Worm (Caenorhabditis elegans) whole organism, L2 larva: ENCODE data around the gene nhr-159.

Experiments
- C34F6.9 ChIP-seq: fragments of 150-350 bp; optimal IDR thresholded peaks from 2 replicates; lab custom pipeline; 2014; ENCODE audit warnings: missing biosample characterization, missing genetic modification characterization
- F13H6.1 ChIP-seq: sonication (generic microtip); optimal IDR thresholded peaks from 2 replicates; lab custom pipeline; 2016; ENCODE audit warnings: missing genetic modification characterization, missing compliant biosample characterization
- R02D3.7 ChIP-seq: fragments of 150-350 bp; optimal IDR thresholded peaks from 2 replicates; lab custom pipeline; 2014; ENCODE audit warnings: missing biosample characterization, missing genetic modification characterization
- ZK546.5 ChIP-seq: sonication (generic microtip); optimal IDR thresholded peaks from 2 replicates; lab custom pipeline; 2017; ENCODE audit warnings: missing biosample characterization, missing genetic modification characterization
- alr-1 ChIP-seq: fragments of 150-350 bp; optimal IDR thresholded peaks from 2 replicates; lab custom pipeline; 2014; ENCODE audit warnings: missing biosample characterization, missing genetic modification characterization
- aly-2 ChIP-seq: fragments of 150-350 bp; optimal IDR thresholded peaks from 2 replicates; lab custom pipeline; 2014; ENCODE audit warnings: missing biosample characterization, missing genetic modification characterization
- ceh-16 ChIP-seq: fragments of 150-350 bp; optimal IDR thresholded peaks from 2 replicates; lab custom pipeline; 2014; ENCODE audit warnings: missing biosample characterization, missing genetic modification characterization
- dmd-4 ChIP-seq: sonication (generic microtip); optimal IDR thresholded peaks from 2 replicates; lab custom pipeline; 2017; ENCODE audit warnings: missing biosample characterization, missing genetic modification characterization
- egl-27 ChIP-seq: sonication (generic microtip); optimal IDR thresholded peaks from 3 replicates; lab custom pipeline; 2017; ENCODE audit warnings: missing biosample characterization, missing genetic modification reagents, missing genetic modification characterization
- elt-1 ChIP-seq: fragments of 150-350 bp; optimal IDR thresholded peaks from 2 replicates; lab custom pipeline; 2014; ENCODE audit warnings: missing biosample characterization, missing genetic modification characterization
- elt-3 ChIP-seq: sonication (generic microtip); optimal IDR thresholded peaks from 2 replicates; lab custom pipeline; 2017; ENCODE audit warnings: missing biosample characterization, missing genetic modification characterization
- gmeb-1 ChIP-seq: fragments of 150-350 bp; optimal IDR thresholded peaks from 2 replicates; lab custom pipeline; 2014; ENCODE audit warnings: missing biosample characterization, missing genetic modification characterization
- lin-39 ChIP-seq: fragments of 150-350 bp; optimal IDR thresholded peaks from 2 replicates; lab custom pipeline; 2014; ENCODE audit warnings: missing biosample characterization, missing genetic modification reagents, missing genetic modification characterization
- lsy-2 ChIP-seq, 2 experiments: fragments of 150-350 bp in 1 of 2; sonication (generic microtip) in 1 of 2; optimal IDR thresholded peaks; 2 replicates each; lab custom pipeline; 2014 to 2017; ENCODE audit warnings: missing biosample characterization in 2 of 2, missing genetic modification characterization in 2 of 2
- mab-5 ChIP-seq: fragments of 150-350 bp; optimal IDR thresholded peaks from 2 replicates; lab custom pipeline; 2014; ENCODE audit warnings: missing biosample characterization, missing genetic modification characterization
- mbf-1 ChIP-seq: sonication (generic microtip); optimal IDR thresholded peaks from 2 replicates; lab custom pipeline; 2017; ENCODE audit warnings: missing biosample characterization, missing genetic modification characterization
- mdl-1 ChIP-seq, 2 experiments: fragments of 150-350 bp in 1 of 2; sonication (generic microtip) in 1 of 2; optimal IDR thresholded peaks; 2 replicates each; lab custom pipeline; 2017; ENCODE audit warnings: missing biosample characterization in 2 of 2, missing genetic modification characterization in 2 of 2
- nhr-10 ChIP-seq: sonication (generic microtip); optimal IDR thresholded peaks from 2 replicates; lab custom pipeline; 2017; ENCODE audit warnings: missing biosample characterization, missing genetic modification characterization
- nhr-11 ChIP-seq: fragments of 150-350 bp; optimal IDR thresholded peaks from 2 replicates; lab custom pipeline; 2014; ENCODE audit warnings: missing biosample characterization, missing genetic modification characterization
- nhr-129 ChIP-seq: fragments of 150-350 bp; optimal IDR thresholded peaks from 2 replicates; lab custom pipeline; 2014; ENCODE audit warnings: missing biosample characterization, missing genetic modification characterization
- nhr-21 ChIP-seq: fragments of 150-350 bp; optimal IDR thresholded peaks from 2 replicates; lab custom pipeline; 2014; ENCODE audit warnings: missing biosample characterization, missing genetic modification characterization
- nhr-23 ChIP-seq: fragments of 150-350 bp; optimal IDR thresholded peaks from 2 replicates; lab custom pipeline; 2014; ENCODE audit warnings: missing biosample characterization, missing genetic modification reagents, missing genetic modification characterization
- nhr-237 ChIP-seq: fragments of 150-350 bp; optimal IDR thresholded peaks from 2 replicates; lab custom pipeline; 2014; ENCODE audit warnings: missing biosample characterization, missing genetic modification characterization
- nhr-25 ChIP-seq: fragments of 150-350 bp; sonication (generic microtip); optimal IDR thresholded peaks from 3 replicates; lab custom pipeline; 2014; ENCODE audit warnings: missing biosample characterization, missing genetic modification characterization
- nhr-6 ChIP-seq: fragments of 150-350 bp; optimal IDR thresholded peaks from 2 replicates; lab custom pipeline; 2014; ENCODE audit warnings: missing biosample characterization, missing genetic modification characterization
- nhr-77 ChIP-seq: fragments of 150-350 bp; optimal IDR thresholded peaks from 2 replicates; lab custom pipeline; 2014; ENCODE audit warnings: missing biosample characterization, missing genetic modification characterization
- sem-4 ChIP-seq: fragments of 150-350 bp; optimal IDR thresholded peaks from 2 replicates; lab custom pipeline; 2014; ENCODE audit warnings: missing biosample characterization, missing genetic modification reagents, missing genetic modification characterization
- skn-1 ChIP-seq: sonication (generic microtip); optimal IDR thresholded peaks from 2 replicates; lab custom pipeline; 2017; ENCODE audit warnings: missing biosample characterization, missing genetic modification characterization
- sma-3 ChIP-seq: sonication (generic microtip); optimal IDR thresholded peaks from 2 replicates; lab custom pipeline; 2016; ENCODE audit warnings: missing genetic modification reagents, missing genetic modification characterization, missing compliant biosample characterization
- sma-9 ChIP-seq, 2 experiments: fragments of 150-350 bp in 1 of 2; sonication (generic microtip) in 1 of 2; optimal IDR thresholded peaks; 2 replicates each; lab custom pipeline; 2014 to 2016; ENCODE audit warnings: missing genetic modification characterization in 2 of 2, mild to moderate bottlenecking in 1 of 2, missing biosample characterization in 1 of 2, missing compliant biosample characterization in 1 of 2, missing genetic modification reagents in 1 of 2, moderate library complexity in 1 of 2
- snpc-4 ChIP-seq: fragments of 150-350 bp; optimal IDR thresholded peaks from 2 replicates; lab custom pipeline; 2014; ENCODE audit warnings: missing biosample characterization, missing genetic modification characterization
- unc-62 ChIP-seq: fragments of 150-350 bp; optimal IDR thresholded peaks from 2 replicates; lab custom pipeline; 2014; ENCODE audit warnings: missing biosample characterization, missing genetic modification reagents, missing genetic modification characterization
- zag-1 ChIP-seq: fragments of 150-350 bp; optimal IDR thresholded peaks from 2 replicates; lab custom pipeline; 2014; ENCODE audit warnings: missing biosample characterization, missing genetic modification characterization
- ztf-1 ChIP-seq: fragments of 200-800 bp; sonication (Bioruptor generic); conservative IDR thresholded peaks from 2 replicates; pipeline ENCODE4 v1.3.6; 2022; ENCODE audit warnings: missing genetic modification characterization, missing compliant biosample characterization

The nhr-159 gene

DNA sequence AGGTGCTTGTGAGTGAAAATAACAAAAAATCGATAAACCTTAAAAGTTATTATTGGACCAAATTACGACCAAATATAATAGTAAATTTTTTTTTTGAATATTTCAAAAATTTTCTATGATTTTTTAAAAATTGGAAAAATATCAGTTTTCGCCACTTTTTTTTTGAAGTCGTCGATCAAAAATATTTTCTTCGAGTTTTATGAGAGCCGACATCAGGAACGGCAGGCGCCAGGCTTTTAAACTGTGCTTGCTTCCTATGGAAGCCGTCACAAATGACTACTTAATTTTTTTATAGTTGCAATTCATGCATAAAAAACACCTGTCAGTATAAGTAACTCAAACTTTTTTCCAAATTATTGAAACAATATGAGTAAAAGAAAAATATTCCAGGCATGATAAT lies 25.3 kb upstream of the nhr-159 start:
- TF ChIP-seq nhr-10 (tag; lab: Kevin White, UChicago) (no peak), elt-3 (tag; lab: Kevin White, UChicago) (no peak), dmd-4 (tag; lab: Kevin White, UChicago) (no peak), nhr-6 (tag; lab: Kevin White, UChicago) (no peak), nhr-237 (tag; lab: Kevin White, UChicago) (no peak), F13H6.1 (tag; lab: Kevin White, UChicago) (no peak), unc-62 (GFP tag; lab: Kevin White, UChicago) (no peak), aly-2 (tag; lab: Kevin White, UChicago) (no peak), snpc-4 (tag; lab: Kevin White, UChicago) (no peak), egl-27 (tag; lab: Kevin White, UChicago) (no peak), nhr-23 (tag; lab: Kevin White, UChicago) (no peak), lsy-2 (tag; optimal IDR thresholded peaks at IDR 0.05; lab: Kevin White, UChicago) (no peak), nhr-21 (tag; lab: Kevin White, UChicago) (no peak)

DNA sequence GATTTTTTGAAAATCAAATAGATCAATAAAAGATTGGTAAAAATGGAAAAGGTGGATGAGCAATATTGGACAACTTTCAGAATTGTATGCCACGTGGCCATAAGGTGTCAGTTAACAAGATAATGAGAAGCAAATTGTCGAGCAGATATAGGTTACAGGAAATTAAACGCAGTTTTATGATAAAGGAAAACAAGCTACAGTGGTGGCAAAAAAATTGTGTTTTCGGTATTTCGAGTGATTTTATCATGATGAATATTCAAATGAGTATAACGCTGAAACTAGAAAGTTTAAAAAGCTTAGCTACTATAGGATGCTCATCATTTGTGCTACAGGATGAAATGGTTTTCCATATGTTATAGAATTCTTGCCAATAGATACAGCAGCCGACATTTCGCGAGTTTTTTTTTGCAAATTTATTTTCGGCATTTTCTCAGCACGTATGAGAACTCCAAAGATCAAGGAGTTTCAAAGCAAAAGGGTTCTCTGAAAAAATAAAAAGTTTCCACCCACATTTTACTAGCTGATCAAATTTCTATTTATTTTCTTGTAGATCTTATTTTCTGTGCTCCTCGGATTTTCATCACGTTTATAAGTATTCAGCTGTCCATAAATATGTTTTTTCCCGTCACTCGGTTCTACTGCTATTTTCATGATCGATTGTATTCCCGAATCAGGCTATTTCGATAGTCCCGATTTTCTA lies 24.5 kb upstream of the nhr-159 start, which contains the start of the genes str-229 and srh-190:
Gene str-229 (minus strand): TSS at position 101 of the 700 bp plus-strand sequence.
Gene srh-190 (plus strand): TSS at position 650 of the 700 bp plus-strand sequence.
- no peak for TF ChIP-seq ZK546.5 (tag; lab: Kevin White, UChicago)
- TF ChIP-seq, all 48 proteins: peak for 0

DNA sequence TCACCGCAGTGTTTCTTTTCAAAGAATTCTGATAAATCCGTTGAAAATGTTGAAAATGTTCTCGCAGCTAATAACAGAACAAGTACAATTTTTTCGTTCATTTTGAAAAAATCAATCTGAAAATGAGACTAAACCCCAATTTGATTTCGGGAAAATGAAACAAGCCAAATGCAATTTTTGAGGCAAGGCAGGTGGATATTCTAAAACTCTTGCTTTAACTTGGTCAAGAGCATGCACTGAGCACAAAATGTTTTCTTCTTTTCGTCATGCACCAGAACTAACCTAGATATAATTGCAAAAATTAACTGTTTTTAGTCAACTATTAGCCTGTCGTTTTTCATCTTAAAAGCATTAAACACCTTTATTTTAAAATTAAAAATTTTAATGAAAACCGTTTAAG lies 22.0 kb upstream of the nhr-159 start, which contains the start of gene irld-22:
Gene irld-22 (minus strand): TSS at position 101 of the 400 bp plus-strand sequence.
- TF ChIP-seq sem-4 (no peak), gmeb-1 (tag; lab: Kevin White, UChicago) (no peak)

DNA sequence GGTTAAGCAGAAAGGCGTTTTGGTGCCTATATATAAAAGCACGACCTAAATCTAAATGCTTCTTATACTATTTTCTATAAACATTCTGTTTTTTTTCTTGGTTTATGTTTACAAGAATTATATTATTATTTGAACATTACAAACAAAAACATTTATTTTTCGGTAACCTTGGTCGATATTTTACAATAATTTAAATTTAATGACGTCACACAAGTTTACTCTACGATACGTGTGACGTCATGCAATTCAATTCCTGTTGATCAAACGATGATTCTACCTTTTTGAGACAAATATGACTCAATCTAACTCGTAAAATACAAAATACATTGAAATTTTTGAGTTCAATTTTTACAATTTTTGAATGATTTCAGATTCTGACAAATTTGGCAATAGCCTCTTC lies 17.9 kb upstream of the nhr-159 start:
- TF ChIP-seq R02D3.7 (tag; lab: Kevin White, UChicago) (no peak), lsy-2 (tag; optimal IDR thresholded peaks at IDR 0.05; lab: Kevin White, UChicago) (no peak), ztf-1 (GFP tag; lab: Robert Waterston, UW) (no peak), dmd-4 (tag; lab: Kevin White, UChicago) (no peak), elt-1 (tag; lab: Kevin White, UChicago) (no peak), sem-4 (no peak), nhr-23 (tag; lab: Kevin White, UChicago) (no peak), mdl-1 (tag; optimal IDR thresholded peaks at IDR 0.05; lab: Kevin White, UChicago) (no peak), mbf-1 (tag; lab: Kevin White, UChicago) (no peak), alr-1 (tag; lab: Kevin White, UChicago) (no peak), nhr-25 (tag; lab: Kevin White, UChicago) (no peak), ceh-16 (tag; lab: Kevin White, UChicago) (no peak)

DNA sequence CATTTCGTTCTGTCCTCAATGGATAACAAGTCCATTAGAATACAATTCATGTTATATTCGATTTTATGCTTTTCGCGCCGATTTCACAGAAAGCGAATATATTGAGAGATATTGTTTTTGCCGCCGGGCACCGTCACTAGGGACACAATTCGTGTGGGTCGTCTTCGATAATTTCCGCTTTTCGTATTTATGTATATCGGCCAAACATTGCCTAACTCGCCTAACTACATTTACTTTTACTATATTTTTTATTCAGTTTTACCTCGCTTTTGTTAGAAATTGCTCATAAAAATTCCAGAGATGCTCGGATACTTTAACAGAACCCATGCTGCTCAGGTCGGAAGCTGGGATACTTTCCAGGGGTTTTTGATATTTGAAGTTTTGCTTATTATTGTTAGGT lies 16.5 kb upstream of the nhr-159 start, which contains the start of gene sre-9:
Gene sre-9 (plus strand): TSS at position 301 of the 400 bp plus-strand sequence.
- TF ChIP-seq elt-3 (tag; lab: Kevin White, UChicago) (no peak), nhr-6 (tag; lab: Kevin White, UChicago) (no peak), sma-3 (no peak), mab-5 (no peak), nhr-129 (tag; lab: Kevin White, UChicago) (no peak), mbf-1 (tag; lab: Kevin White, UChicago) (no peak), nhr-10 (tag; lab: Kevin White, UChicago) (no peak)

DNA sequence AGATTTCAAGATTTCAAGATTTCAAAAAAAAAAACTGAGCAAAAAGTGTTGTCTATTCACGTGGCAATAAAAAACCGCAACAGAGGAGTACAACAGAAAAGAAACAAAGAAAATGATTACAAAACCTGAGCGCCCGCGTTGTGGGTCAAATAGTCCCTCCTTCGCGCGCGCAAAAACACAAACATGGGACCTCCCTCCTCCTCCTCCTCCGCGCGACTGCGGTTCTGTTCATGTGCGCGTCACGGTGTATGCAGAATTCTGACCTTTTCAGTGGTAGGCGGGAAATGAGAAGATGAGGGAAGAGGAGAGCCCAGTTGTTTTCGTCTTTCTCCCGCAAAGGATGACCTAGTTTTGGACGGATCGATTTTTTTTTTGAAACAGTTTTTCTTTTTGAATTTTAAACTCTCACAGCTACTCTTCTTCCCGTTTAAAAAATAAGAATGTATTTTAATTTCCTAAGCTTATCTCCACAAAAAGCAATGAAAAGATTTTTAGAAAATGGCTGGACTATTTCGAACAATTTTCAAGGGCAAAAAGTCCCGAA lies 14.3 kb upstream of the nhr-159 start, which contains the start of gene C17E7.4:
Gene C17E7.4 (plus strand): TSS at position 494 of the 544 bp plus-strand sequence.
- TF ChIP-seq nhr-23 (tag; lab: Kevin White, UChicago) (no peak), skn-1 (tag; lab: Kevin White, UChicago) (no peak), lin-39 (tag; lab: Kevin White, UChicago) (no peak), nhr-11 (no peak), C34F6.9 (tag; lab: Kevin White, UChicago) (no peak), nhr-77 (tag; lab: Kevin White, UChicago) (no peak), sma-9 (GFP tag; optimal IDR thresholded peaks at IDR 0.05; lab: Kevin White, UChicago) (no peak), sma-9 (tag; optimal IDR thresholded peaks at IDR 0.05; lab: Kevin White, UChicago) (no peak), zag-1 (tag; lab: Kevin White, UChicago) (no peak), alr-1 (tag; lab: Kevin White, UChicago) (no peak)
